Worm (Caenorhabditis elegans) whole organism, mixed stage, embryonic: ENCODE measurements around the gene srxa-18.

Experiments
- flh-1 ChIP-seq: fragments of 200-800 bp; sonication (Bioruptor generic); optimal IDR thresholded peaks from 2 replicates; lab custom pipeline; 2018; ENCODE audit warnings: mild to moderate bottlenecking, missing genetic modification characterization, moderate library complexity, missing compliant biosample characterization
- mab-5 ChIP-seq: fragments of 150-350 bp; optimal IDR thresholded peaks from 2 replicates; lab custom pipeline; 2014; ENCODE audit warnings: missing biosample characterization, missing genetic modification characterization
- nhr-2 ChIP-seq: fragments of 150-350 bp; optimal IDR thresholded peaks from 2 replicates; lab custom pipeline; 2014; ENCODE audit warnings: missing biosample characterization, missing genetic modification characterization
- nhr-28 ChIP-seq: fragments of 150-350 bp; optimal IDR thresholded peaks from 2 replicates; lab custom pipeline; 2014; ENCODE audit warnings: missing biosample characterization, missing genetic modification characterization
- pha-4 ChIP-seq: fragments of 150-350 bp; optimal IDR thresholded peaks from 2 replicates; lab custom pipeline; 2018; ENCODE audit warnings: missing biosample characterization, missing genetic modification reagents, missing genetic modification characterization
- snpc-4 ChIP-seq: fragments of 150-350 bp; optimal IDR thresholded peaks from 2 replicates; lab custom pipeline; 2014; ENCODE audit warnings: missing biosample characterization, missing genetic modification characterization
- unc-62 ChIP-seq: fragments of 150-350 bp; optimal IDR thresholded peaks from 2 replicates; lab custom pipeline; 2014; ENCODE audit warnings: missing biosample characterization, missing genetic modification reagents, missing genetic modification characterization
- zip-8 ChIP-seq: fragments of 150-350 bp; optimal IDR thresholded peaks from 2 replicates; lab custom pipeline; 2014; ENCODE audit warnings: missing biosample characterization, missing genetic modification characterization
- ztf-11 ChIP-seq: fragments of 150-350 bp; optimal IDR thresholded peaks from 2 replicates; lab custom pipeline; 2014; ENCODE audit warnings: missing biosample characterization, missing genetic modification characterization

DNA sequence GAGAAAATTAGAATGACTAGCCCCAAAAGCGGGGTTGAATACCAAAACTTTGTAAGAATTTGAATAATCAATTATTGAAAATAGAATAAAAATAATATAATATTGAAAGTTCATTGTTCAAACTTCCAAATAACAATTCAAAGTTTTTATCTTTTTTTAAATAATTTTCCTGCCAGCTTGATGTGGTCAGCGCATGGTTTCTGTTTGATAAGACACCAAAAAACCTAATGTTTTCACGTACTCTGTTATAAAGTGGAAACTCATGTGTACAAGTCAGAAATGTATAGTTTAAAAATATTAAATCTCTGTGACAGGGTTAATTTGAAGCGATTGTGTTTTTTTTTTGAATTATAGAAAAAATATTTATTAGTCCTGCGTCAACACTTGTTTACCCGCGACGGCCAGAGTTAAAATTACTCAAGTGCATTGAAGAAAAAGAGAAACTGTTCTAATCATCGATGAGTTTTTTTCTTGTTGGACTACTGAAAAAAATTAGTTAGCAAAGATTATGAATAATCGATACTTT lies 15.9 kb downstream of the srxa-18 start, which contains the start of gene ugt-17:
- TF ChIP-seq mab-5 = no peak
- no peak for TF ChIP-seq flh-1 (GFP tag; lab: Kevin White, UChicago)
- TF ChIP-seq unc-62 (GFP tag; lab: Kevin White, UChicago) = no peak
- TF ChIP-seq ztf-11 (tag; lab: Kevin White, UChicago) = no peak
- no peak for TF ChIP-seq nhr-28 (tag; lab: Kevin White, UChicago)
- no peak for TF ChIP-seq snpc-4
- TF ChIP-seq nhr-2 (tag; lab: Kevin White, UChicago) = no peak
- TF ChIP-seq pha-4 (tag; lab: Kevin White, UChicago) = no peak
- no peak for TF ChIP-seq zip-8 (tag; lab: Kevin White, UChicago)
